Worm (Caenorhabditis elegans) whole organism, mixed stage, embryonic: Measurements from ENCODE around the gene ttr-52.

Experiments used
- ceh-83 ChIP-seq: fragments of 200-800 bp; sonication (Bioruptor generic); optimal IDR thresholded peaks from 2 replicates; lab custom pipeline; 2018; ENCODE audit warnings: mild to moderate bottlenecking, missing genetic modification characterization, missing compliant biosample characterization
- ces-1 ChIP-seq: fragments of 150-350 bp; optimal IDR thresholded peaks from 2 replicates; lab custom pipeline; 2014; ENCODE audit warnings: missing biosample characterization, missing genetic modification reagents, missing genetic modification characterization
- elt-1 ChIP-seq: sonication (generic microtip); optimal IDR thresholded peaks from 2 replicates; lab custom pipeline; 2017; ENCODE audit warnings: missing genetic modification characterization, mild to moderate bottlenecking, missing compliant biosample characterization, antibody characterized with exemption, moderate library complexity, borderline replicate concordance; ENCODE audit not compliant: insufficient read depth
- lin-32 ChIP-seq: fragments of 200-800 bp; sonication (Bioruptor generic); optimal IDR thresholded peaks from 2 replicates; lab custom pipeline; 2018; ENCODE audit warnings: mild to moderate bottlenecking, missing genetic modification characterization, missing compliant biosample characterization
- lsy-2 ChIP-seq: fragments of 150-350 bp; optimal IDR thresholded peaks from 2 replicates; lab custom pipeline; 2014; ENCODE audit warnings: missing biosample characterization, missing genetic modification characterization
- mep-1 ChIP-seq: fragments of 150-350 bp; optimal IDR thresholded peaks from 2 replicates; lab custom pipeline; 2017; ENCODE audit warnings: missing biosample characterization, missing genetic modification reagents, missing genetic modification characterization, inconsistent platforms
- nhr-12 ChIP-seq: fragments of 150-350 bp; optimal IDR thresholded peaks from 2 replicates; lab custom pipeline; 2014; ENCODE audit warnings: missing biosample characterization, missing genetic modification characterization
- pha-4 ChIP-seq: fragments of 150-350 bp; optimal IDR thresholded peaks from 2 replicates; lab custom pipeline; 2018; ENCODE audit warnings: missing biosample characterization, missing genetic modification reagents, missing genetic modification characterization
- unc-39 ChIP-seq: fragments of 150-350 bp; optimal IDR thresholded peaks from 2 replicates; lab custom pipeline; 2014; ENCODE audit warnings: missing biosample characterization, missing genetic modification characterization
- ztf-11 ChIP-seq: fragments of 150-350 bp; optimal IDR thresholded peaks from 2 replicates; lab custom pipeline; 2014; ENCODE audit warnings: missing biosample characterization, missing genetic modification characterization

DNA sequence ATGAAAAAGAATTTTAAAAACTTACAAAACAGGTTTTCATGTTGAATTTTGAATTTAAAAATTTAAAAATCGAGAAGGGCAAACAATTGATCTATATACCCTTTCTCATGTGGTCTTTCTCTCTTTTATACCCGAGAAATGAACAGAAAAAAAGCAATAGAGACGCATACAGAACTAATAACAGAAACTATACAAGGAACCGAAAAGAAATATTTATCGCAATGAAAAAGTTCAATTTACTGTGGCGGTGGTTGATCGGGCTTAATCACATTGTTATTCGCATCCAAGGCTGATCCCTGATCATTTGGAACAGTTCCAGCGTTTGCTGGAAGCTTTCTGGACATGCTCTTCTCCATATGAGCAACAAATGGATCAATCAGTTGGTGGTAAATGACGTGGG lies 26.3 kb upstream of the ttr-52 start, which contains the start of gene T03F6.10:
- TF ChIP-seq nhr-12 (tag; lab: Kevin White, UChicago) (no peak), ces-1 (no peak), ztf-11 (tag; lab: Kevin White, UChicago) (no peak), elt-1 (tag; lab: Kevin White, UChicago) (no peak), mep-1 (no peak), lin-32 (GFP tag; lab: Kevin White, UChicago) (no peak), unc-39 (tag; lab: Kevin White, UChicago) (no peak), pha-4 (tag; lab: Kevin White, UChicago) (no peak), ceh-83 (no peak), lsy-2 (tag; lab: Kevin White, UChicago) (no peak)
